Fruit fly (Drosophila melanogaster): ENCODE data around the gene mRpL15.

The mRpL15 gene

DNA sequence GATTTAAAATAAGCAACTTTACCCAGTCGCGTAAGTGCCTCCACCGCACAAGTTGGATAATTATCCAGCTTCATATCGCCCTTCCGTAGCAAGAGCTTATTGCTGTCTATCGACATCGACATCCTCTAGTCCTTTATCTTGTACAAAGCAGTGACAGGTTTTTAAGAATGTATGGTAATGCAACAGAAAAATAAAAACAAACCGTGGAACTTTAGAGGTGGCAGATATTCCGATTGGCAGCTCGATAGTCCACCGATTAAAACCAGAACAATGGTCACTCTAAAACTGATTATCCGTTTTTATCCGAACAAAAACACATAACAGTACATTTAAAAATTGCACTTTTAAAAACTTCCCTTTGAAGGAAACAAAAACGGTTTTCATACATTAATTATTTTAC lies 8.6 kb downstream of the mRpL15 start, which contains the start of gene CG5274:
Gene CG5274, minus strand, starts transcription at position 218 of the 400 bp plus-strand sequence.
- TF ChIP-seq CG7045 (GFP tag; optimal IDR thresholded peaks at IDR 0.05), result no peak
- TF ChIP-seq bab1 (GFP tag; optimal IDR thresholded peaks at IDR 0.05), result peak; percentile 62

DNA sequence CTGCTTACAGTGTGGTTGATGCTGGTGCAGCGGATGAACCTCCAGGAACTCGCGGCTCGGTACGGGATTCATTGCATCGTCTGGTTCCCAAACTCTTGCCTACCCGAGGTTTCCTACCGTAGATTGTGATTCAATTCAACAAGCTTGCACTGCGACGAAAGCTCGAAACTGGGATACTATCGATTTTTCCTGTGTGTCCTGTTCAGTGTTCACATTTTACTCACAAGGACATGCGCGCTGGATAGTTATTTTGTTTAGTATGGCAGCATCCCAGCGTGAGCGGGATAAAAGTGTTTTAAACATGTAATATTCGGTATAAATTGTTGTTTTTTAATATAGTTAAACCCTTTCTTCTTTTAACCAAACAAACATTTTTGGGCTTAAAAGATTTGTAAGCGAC lies 10.1 kb downstream of the mRpL15 start, which contains the start of gene CG5282:
Gene CG5282, minus strand, starts transcription at position 184 of the 400 bp plus-strand sequence.
- TF ChIP-seq Mnt (GFP tag; optimal IDR thresholded peaks at IDR 0.05) (no peak), bab1 (GFP tag; optimal IDR thresholded peaks at IDR 0.05) (no peak), CG7045 (GFP tag; optimal IDR thresholded peaks at IDR 0.05) (no peak), CG11617 (GFP tag; optimal IDR thresholded peaks at IDR 0.05) (no peak), kay (GFP tag; ENCODE audit: borderline replicate concordance) (no peak), tj (GFP tag; optimal IDR thresholded peaks at IDR 0.05) (no peak), Clk (GFP tag; optimal IDR thresholded peaks at IDR 0.05) (no peak)

DNA sequence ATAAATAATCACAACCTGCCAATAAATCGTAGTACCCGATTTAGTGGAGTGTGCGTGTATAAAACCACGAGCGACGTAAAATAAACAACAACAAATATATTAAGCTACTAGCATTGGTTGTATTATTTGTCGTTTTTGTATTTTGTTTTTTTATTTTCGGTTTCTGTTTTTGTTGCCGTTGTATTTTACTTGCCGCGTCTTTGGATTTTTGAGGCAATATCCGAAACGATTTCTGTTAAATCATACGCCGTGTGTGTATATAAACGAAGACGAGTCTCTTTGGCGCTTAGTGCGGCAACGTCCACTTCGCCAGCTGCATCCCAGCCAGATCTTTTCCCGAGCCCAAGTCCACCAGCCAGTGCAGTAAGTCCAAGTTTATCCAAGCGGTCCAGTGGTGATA lies 22.7 kb downstream of the mRpL15 start, which contains the start of gene zye:
Gene zye, plus strand, starts transcription at position 301 of the 400 bp plus-strand sequence.
- no peak for TF ChIP-seq Clk (GFP tag; optimal IDR thresholded peaks at IDR 0.05)
- TF ChIP-seq Crg-1 (GFP tag; optimal IDR thresholded peaks at IDR 0.05), result no peak
- no peak for TF ChIP-seq pad (GFP tag; optimal IDR thresholded peaks at IDR 0.05)
- TF ChIP-seq kay (GFP tag; ENCODE audit: borderline replicate concordance), result no peak
- TF ChIP-seq CG11617 (GFP tag; optimal IDR thresholded peaks at IDR 0.05), result no peak
- no peak for TF ChIP-seq ovo (GFP tag; optimal IDR thresholded peaks at IDR 0.05)
- no peak for TF ChIP-seq CG5204 (GFP tag; optimal IDR thresholded peaks at IDR 0.05)
- no peak for TF ChIP-seq Mnt (GFP tag; optimal IDR thresholded peaks at IDR 0.05)

DNA sequence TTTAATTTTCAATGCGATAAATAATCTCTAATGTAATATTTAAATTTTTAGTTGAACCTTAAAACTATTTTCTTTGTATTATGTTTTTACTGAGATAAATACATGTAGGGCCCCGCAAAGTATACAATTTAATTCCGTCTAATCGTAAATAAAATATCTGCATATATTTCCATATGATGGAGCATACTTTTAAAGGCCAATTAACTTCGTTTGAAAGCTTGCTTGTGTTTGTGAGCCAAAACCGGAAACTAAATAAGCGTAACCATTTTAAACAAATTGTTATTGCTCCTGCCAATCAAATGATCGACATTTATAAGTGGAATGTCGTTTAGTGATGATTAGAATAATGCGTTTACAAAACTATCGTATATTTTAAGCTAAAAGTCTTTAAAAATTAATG lies 25.2 kb downstream of the mRpL15 start:
- TF ChIP-seq kay (GFP tag; ENCODE audit: borderline replicate concordance), result no peak
- TF ChIP-seq cic (GFP tag; optimal IDR thresholded peaks at IDR 0.05), result no peak
- no peak for TF ChIP-seq CG5204 (GFP tag; optimal IDR thresholded peaks at IDR 0.05)
- no peak for TF ChIP-seq Hr96 (GFP tag; optimal IDR thresholded peaks at IDR 0.05)
- peak; percentile 29 for TF ChIP-seq CG11617 (GFP tag; optimal IDR thresholded peaks at IDR 0.05)
- no peak for TF ChIP-seq CG7045 (GFP tag; optimal IDR thresholded peaks at IDR 0.05)
- TF ChIP-seq CG1620 (GFP tag; optimal IDR thresholded peaks at IDR 0.05), result no peak
- no peak for TF ChIP-seq Crg-1 (GFP tag; optimal IDR thresholded peaks at IDR 0.05)
- no peak for TF ChIP-seq toe (GFP tag; optimal IDR thresholded peaks at IDR 0.05)
- TF ChIP-seq bab1 (GFP tag; optimal IDR thresholded peaks at IDR 0.05), result peak; percentile 36
- TF ChIP-seq CG7101 (tag; optimal IDR thresholded peaks at IDR 0.05), result peak; percentile 35
- no peak for TF ChIP-seq CG14711 (tag; optimal IDR thresholded peaks at IDR 0.05)
- no peak for TF ChIP-seq Mnt (GFP tag; optimal IDR thresholded peaks at IDR 0.05)
- TF ChIP-seq pad (GFP tag; optimal IDR thresholded peaks at IDR 0.05), result no peak
- no peak for TF ChIP-seq Clk (GFP tag; optimal IDR thresholded peaks at IDR 0.05)

DNA sequence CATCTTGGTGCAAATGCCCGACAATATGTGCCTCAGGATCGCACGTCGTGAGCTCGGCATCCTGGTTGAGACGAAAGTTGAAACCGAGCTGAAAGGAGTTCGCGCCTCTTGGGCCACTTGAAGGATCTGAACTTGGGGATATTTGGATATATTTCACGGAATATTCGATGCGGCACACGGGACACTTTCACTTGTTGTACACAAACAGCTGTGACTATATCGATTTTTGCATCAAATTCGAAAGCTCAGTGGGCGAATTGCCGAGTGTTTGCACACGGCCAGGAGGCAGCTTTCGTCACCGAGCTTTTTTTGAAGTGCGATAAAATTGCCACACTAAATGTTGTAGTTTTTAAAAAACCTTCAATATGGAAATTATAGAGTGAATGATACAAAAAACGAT lies 25.7 kb downstream of the mRpL15 start, which contains the start of gene CG13248:
Gene CG13248, minus strand, starts transcription at position 222 of the 400 bp plus-strand sequence.
- TF ChIP-seq ovo (GFP tag; optimal IDR thresholded peaks at IDR 0.05) (no peak), CG14711 (tag; optimal IDR thresholded peaks at IDR 0.05) (no peak), pad (GFP tag; optimal IDR thresholded peaks at IDR 0.05) (no peak), cnc (optimal IDR thresholded peaks at IDR 0.05) (no peak), Mnt (GFP tag; optimal IDR thresholded peaks at IDR 0.05) (no peak), CG12768 (GFP tag; optimal IDR thresholded peaks at IDR 0.05) (no peak), CG33017 (tag; optimal IDR thresholded peaks at IDR 0.05) (no peak), bab1 (GFP tag; optimal IDR thresholded peaks at IDR 0.05) (no peak), cic (GFP tag; optimal IDR thresholded peaks at IDR 0.05) (no peak), toe (GFP tag; optimal IDR thresholded peaks at IDR 0.05) (no peak), Clk (GFP tag; optimal IDR thresholded peaks at IDR 0.05) (no peak), CG1620 (GFP tag; optimal IDR thresholded peaks at IDR 0.05) (no peak), Hr96 (GFP tag; optimal IDR thresholded peaks at IDR 0.05) (no peak), kay (GFP tag; ENCODE audit: borderline replicate concordance) (no peak), CG5204 (GFP tag; optimal IDR thresholded peaks at IDR 0.05) (no peak)

DNA sequence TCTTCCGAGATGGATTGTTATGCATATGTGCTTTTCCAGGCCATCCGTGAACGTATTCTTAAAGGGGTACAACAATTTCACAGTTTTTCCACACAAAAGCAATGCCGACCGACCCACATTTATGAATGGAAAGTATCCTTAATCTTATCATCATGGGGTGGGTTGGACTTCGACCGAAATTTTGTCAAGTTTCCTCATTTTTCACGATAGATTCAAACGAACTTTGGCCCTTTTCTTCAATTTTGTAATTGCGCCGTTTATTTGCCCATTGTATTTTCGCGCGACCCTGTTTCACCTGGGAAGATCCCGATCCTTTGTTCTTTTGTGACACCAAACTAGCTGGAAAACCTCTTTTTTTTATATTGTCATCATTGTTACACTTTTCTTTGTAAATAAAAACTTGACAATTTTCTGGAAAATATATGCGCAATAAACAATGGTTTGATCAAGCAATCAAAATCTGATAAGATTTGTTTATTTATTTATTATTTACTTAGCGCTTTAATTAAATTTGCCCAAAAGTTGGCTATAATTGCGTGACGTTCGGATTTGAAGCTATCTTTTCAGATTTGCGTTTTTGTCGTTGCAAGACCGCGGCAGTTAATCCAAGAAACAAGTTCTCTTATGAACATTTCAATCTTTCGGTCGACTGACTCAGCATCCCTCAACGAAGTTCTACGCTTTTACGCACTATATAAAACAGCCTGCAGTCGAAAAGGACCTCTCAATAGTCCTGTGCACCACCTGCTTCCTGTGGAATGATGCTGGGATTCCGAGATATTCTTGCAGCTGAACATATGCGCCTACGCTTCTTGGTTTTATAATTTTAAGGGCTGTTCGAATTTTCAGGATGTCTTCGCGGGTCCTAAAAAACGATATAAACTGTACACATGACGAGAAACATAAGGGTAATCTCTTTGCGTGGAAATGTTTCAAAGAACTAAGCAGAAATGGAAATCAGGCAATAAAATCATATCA lies 29.7 kb downstream of the mRpL15 start:
- TF ChIP-seq CG33017 (tag; optimal IDR thresholded peaks at IDR 0.05) (peak; percentile 26), pad (GFP tag; optimal IDR thresholded peaks at IDR 0.05) (no peak), CG7101 (tag; optimal IDR thresholded peaks at IDR 0.05) (peak; percentile 12), ovo (GFP tag; optimal IDR thresholded peaks at IDR 0.05) (no peak), Hr96 (GFP tag; optimal IDR thresholded peaks at IDR 0.05) (no peak), tj (GFP tag; optimal IDR thresholded peaks at IDR 0.05) (no peak), cic (GFP tag; optimal IDR thresholded peaks at IDR 0.05) (no peak), cnc (optimal IDR thresholded peaks at IDR 0.05) (no peak), Mnt (GFP tag; optimal IDR thresholded peaks at IDR 0.05) (no peak), kay (GFP tag; ENCODE audit: borderline replicate concordance) (peak; percentile 14), CG11617 (GFP tag; optimal IDR thresholded peaks at IDR 0.05) (peak; percentile 12)
